Fruit fly (Drosophila melanogaster) whole organism, embryonic: ENCODE results near the gene Coq7.

Source experiments
- Ada2b ChIP-seq: fragments of 200-800 bp; sonication (Bioruptor generic); IDR thresholded peaks from 2 replicates; pipeline ENCODE4 v1.3.6; 2022; ENCODE audit warnings: missing biosample characterization, missing genetic modification characterization
- Awh ChIP-seq: fragments of 200-800 bp; sonication (Bioruptor generic); IDR thresholded peaks from 2 replicates; pipeline ENCODE4, ENCODE4 v1.3.6; 2022; ENCODE audit warnings: missing biosample characterization, missing genetic modification characterization
- B-H1 ChIP-seq: fragments of 200-800 bp; sonication (Bioruptor generic); IDR thresholded peaks from 3 replicates; pipeline ENCODE4 v1.3.6; 2022; ENCODE audit warnings: missing biosample characterization, missing genetic modification characterization
- Bgb ChIP-seq: fragments of 200-800 bp; sonication (Bioruptor generic); IDR thresholded peaks from 2 replicates; pipeline ENCODE4 v1.3.6; 2022; ENCODE audit warnings: missing biosample characterization, missing genetic modification characterization; ENCODE audit not compliant: partially characterized antibody
- CG10979 ChIP-seq: fragments of 200-800 bp; sonication (Bioruptor generic); optimal IDR thresholded peaks from 2 replicates; lab custom pipeline; 2018; ENCODE audit warnings: missing biosample characterization, mild to moderate bottlenecking, missing genetic modification characterization, moderate library complexity
- CG11085 ChIP-seq: fragments of 200-800 bp; sonication (Bioruptor generic); IDR thresholded peaks from 2 replicates; pipeline ENCODE4 v1.3.6; 2022; ENCODE audit warnings: missing biosample characterization, missing genetic modification characterization
- CG12236 ChIP-seq: fragments of 200-800 bp; sonication (Bioruptor generic); optimal IDR thresholded peaks from 2 replicates; lab custom pipeline; 2016; ENCODE audit warnings: missing biosample characterization, missing genetic modification characterization
- CG1233 ChIP-seq: fragments of 200-800 bp; sonication (Bioruptor generic); optimal IDR thresholded peaks from 4 replicates; lab custom pipeline; 2018; ENCODE audit warnings: missing biosample characterization, mild to moderate bottlenecking, missing genetic modification characterization
- CG14860 ChIP-seq: fragments of 200-800 bp; sonication (Bioruptor generic); IDR thresholded peaks from 3 replicates; pipeline ENCODE4 v1.3.6; 2022; ENCODE audit warnings: missing biosample characterization, missing genetic modification characterization; ENCODE audit not compliant: partially characterized antibody
- CG15601 ChIP-seq: fragments of 200-800 bp; sonication (Bioruptor generic); optimal IDR thresholded peaks from 3 replicates; lab custom pipeline; 2019; ENCODE audit warnings: missing biosample characterization, mild to moderate bottlenecking, missing genetic modification characterization, moderate library complexity
- CG17186 ChIP-seq: fragments of 200-800 bp; sonication (Bioruptor generic); optimal IDR thresholded peaks from 3 replicates; lab custom pipeline; 2017; ENCODE audit warnings: missing biosample characterization, missing genetic modification reagents, missing genetic modification characterization
- CG17328 ChIP-seq: fragments of 200-800 bp; sonication (Bioruptor generic); IDR thresholded peaks from 2 replicates; pipeline ENCODE4 v1.3.6; 2022; ENCODE audit warnings: missing biosample characterization, missing genetic modification characterization
- CG17829 ChIP-seq: fragments of 200-800 bp; optimal IDR thresholded peaks from 2 replicates; lab custom pipeline; 2019; ENCODE audit warnings: missing biosample characterization, mild to moderate bottlenecking, missing genetic modification characterization, moderate library complexity
- CG2889 ChIP-seq: fragments of 200-800 bp; sonication (Bioruptor generic); IDR thresholded peaks from 3 replicates; pipeline ENCODE4 v1.3.6; 2022; ENCODE audit warnings: missing biosample characterization, missing genetic modification characterization
- CG3407 ChIP-seq: fragments of 200-800 bp; sonication (Bioruptor generic); optimal IDR thresholded peaks from 2 replicates; lab custom pipeline; 2018; ENCODE audit warnings: missing biosample characterization, mild to moderate bottlenecking, missing genetic modification characterization
- CG34422 ChIP-seq: fragments of 200-800 bp; sonication (Bioruptor generic); IDR thresholded peaks from 3 replicates; pipeline ENCODE4 v1.3.6; 2022; ENCODE audit warnings: missing biosample characterization, missing genetic modification characterization
- CG3838 ChIP-seq: fragments of 200-800 bp; sonication (Bioruptor generic); optimal IDR thresholded peaks from 3 replicates; lab custom pipeline; 2016; ENCODE audit warnings: missing biosample characterization, missing genetic modification characterization
- CG4282 ChIP-seq: fragments of 200-800 bp; sonication (Bioruptor generic); optimal IDR thresholded peaks from 2 replicates; lab custom pipeline; 2016; ENCODE audit warnings: missing biosample characterization, missing genetic modification characterization
- CG4707 ChIP-seq: fragments of 200-800 bp; sonication (Bioruptor generic); optimal IDR thresholded peaks from 2 replicates; lab custom pipeline; 2018; ENCODE audit warnings: missing biosample characterization, mild to moderate bottlenecking, missing genetic modification characterization, moderate library complexity
- CG6272 ChIP-seq: fragments of 200-800 bp; sonication (Bioruptor generic); IDR thresholded peaks from 2 replicates; pipeline ENCODE4 v1.3.6; 2022; ENCODE audit warnings: missing biosample characterization, missing genetic modification characterization
- CG7839 ChIP-seq: fragments of 200-800 bp; sonication (Bioruptor generic); optimal IDR thresholded peaks from 3 replicates; lab custom pipeline; 2018; ENCODE audit warnings: missing biosample characterization, mild to moderate bottlenecking, missing genetic modification characterization, moderate library complexity
- CG8765 ChIP-seq: fragments of 200-800 bp; sonication (Bioruptor generic); IDR thresholded peaks from 2 replicates; pipeline ENCODE4 v1.3.6; 2022; ENCODE audit warnings: missing biosample characterization, missing genetic modification characterization
- CTCF ChIP-seq: fragments of 200-800 bp; sonication (Bioruptor generic); optimal IDR thresholded peaks from 2 replicates; lab custom pipeline; 2017; ENCODE audit warnings: missing biosample characterization, mild to moderate bottlenecking, missing genetic modification characterization, moderate library complexity
- Dbx ChIP-seq: fragments of 200-800 bp; sonication (Bioruptor generic); IDR thresholded peaks from 3 replicates; pipeline ENCODE4 v1.3.6; 2022; ENCODE audit warnings: missing biosample characterization, missing genetic modification characterization
- Deaf1 ChIP-seq: fragments of 200-800 bp; optimal IDR thresholded peaks from 3 replicates; lab custom pipeline; 2019; ENCODE audit warnings: missing biosample characterization, mild to moderate bottlenecking, missing genetic modification characterization, moderate library complexity
- Dfd ChIP-seq, 2 experiments: fragments of >200 bp; optimal IDR thresholded peaks; 2 replicates each; lab custom pipeline; 2017; ENCODE audit warnings: missing biosample characterization in 2 of 2, missing genetic modification characterization in 2 of 2
- Drgx ChIP-seq: fragments of 200-800 bp; sonication (Bioruptor generic); IDR thresholded peaks from 2 replicates; pipeline ENCODE4 v1.3.6; 2022; ENCODE audit warnings: missing biosample characterization, missing genetic modification characterization
- Fer3 ChIP-seq: fragments of 200-800 bp; sonication (Bioruptor generic); optimal IDR thresholded peaks from 2 replicates; lab custom pipeline; 2018; ENCODE audit warnings: missing biosample characterization, mild to moderate bottlenecking, missing genetic modification characterization, moderate library complexity
- Hey ChIP-seq: fragments of 200-800 bp; sonication (Bioruptor generic); optimal IDR thresholded peaks from 3 replicates; lab custom pipeline; 2018; ENCODE audit warnings: missing biosample characterization, mild to moderate bottlenecking, missing genetic modification characterization
- HmgZ ChIP-seq: fragments of 200-800 bp; sonication (Bioruptor generic); optimal IDR thresholded peaks from 2 replicates; lab custom pipeline; 2018; ENCODE audit warnings: missing biosample characterization, mild to moderate bottlenecking, missing genetic modification characterization
- Kr ChIP-seq: fragments of 200-800 bp; sonication (Bioruptor generic); optimal IDR thresholded peaks from 2 replicates; lab custom pipeline; 2017; ENCODE audit warnings: missing biosample characterization, mild to moderate bottlenecking, missing genetic modification characterization
- TFAM ChIP-seq: fragments of 200-800 bp; sonication (Bioruptor generic); optimal IDR thresholded peaks from 2 replicates; lab custom pipeline; 2017; ENCODE audit warnings: missing biosample characterization, missing genetic modification characterization, inconsistent platforms
- Xbp1 ChIP-seq: fragments of 200-800 bp; sonication (Bioruptor generic); optimal IDR thresholded peaks from 3 replicates; lab custom pipeline; 2016; ENCODE audit warnings: missing biosample characterization, mild to moderate bottlenecking, missing genetic modification characterization
- bab2 ChIP-seq: fragments of 200-800 bp; sonication (Bioruptor generic); optimal IDR thresholded peaks from 2 replicates; lab custom pipeline; 2016; ENCODE audit warnings: missing biosample characterization, missing genetic modification characterization
- bbx ChIP-seq: fragments of 200-800 bp; sonication (Bioruptor generic); IDR thresholded peaks from 2 replicates; pipeline ENCODE4 v1.3.6; 2022; ENCODE audit warnings: missing biosample characterization, missing genetic modification characterization; ENCODE audit not compliant: partially characterized antibody
- ems ChIP-seq: fragments of 200-800 bp; sonication (Bioruptor generic); optimal IDR thresholded peaks from 3 replicates; lab custom pipeline; 2016; ENCODE audit warnings: missing biosample characterization, missing genetic modification characterization
- gcm ChIP-seq: fragments of 200-800 bp; sonication (Bioruptor generic); optimal IDR thresholded peaks from 2 replicates; lab custom pipeline; 2019; ENCODE audit warnings: missing biosample characterization, mild to moderate bottlenecking, missing genetic modification characterization, moderate library complexity
- gsb-n ChIP-seq: fragments of 200-800 bp; sonication (Bioruptor generic); optimal IDR thresholded peaks from 3 replicates; lab custom pipeline; 2018; ENCODE audit warnings: missing biosample characterization, mild to moderate bottlenecking, missing genetic modification characterization
- h ChIP-seq: fragments of >200 bp; optimal IDR thresholded peaks from 2 replicates; lab custom pipeline; 2017
- ham ChIP-seq: fragments of 200-800 bp; sonication (Bioruptor generic); IDR thresholded peaks from 2 replicates; pipeline ENCODE4 v1.3.6; 2022; ENCODE audit warnings: missing biosample characterization, missing genetic modification characterization
- ind ChIP-seq: fragments of 200-800 bp; sonication (Bioruptor generic); optimal IDR thresholded peaks from 3 replicates; lab custom pipeline; 2016; ENCODE audit warnings: missing biosample characterization, missing genetic modification characterization
- inv ChIP-seq: fragments of 200-800 bp; sonication (Bioruptor generic); IDR thresholded peaks from 2 replicates; pipeline ENCODE4 v1.3.6; 2022; ENCODE audit warnings: missing biosample characterization, missing genetic modification characterization; ENCODE audit not compliant: partially characterized antibody
- jing ChIP-seq: fragments of 200-800 bp; sonication (Bioruptor generic); optimal IDR thresholded peaks from 2 replicates; lab custom pipeline; 2018; ENCODE audit warnings: missing biosample characterization, mild to moderate bottlenecking, missing genetic modification characterization
- kni ChIP-seq: fragments of 200-800 bp; sonication (Bioruptor generic); optimal IDR thresholded peaks from 3 replicates; lab custom pipeline; 2017; ENCODE audit warnings: mild to moderate bottlenecking, missing biosample characterization, missing genetic modification reagents, missing genetic modification characterization
- onecut ChIP-seq: fragments of 200-800 bp; sonication (Bioruptor generic); IDR thresholded peaks from 2 replicates; pipeline ENCODE4 v1.3.6; 2022; ENCODE audit warnings: missing biosample characterization, missing genetic modification characterization
- p53 ChIP-seq: fragments of 200-800 bp; sonication (Bioruptor generic); optimal IDR thresholded peaks from 2 replicates; lab custom pipeline; 2016; ENCODE audit warnings: missing biosample characterization, missing genetic modification characterization
- psq ChIP-seq: fragments of 200-800 bp; sonication (Bioruptor generic); optimal IDR thresholded peaks from 2 replicates; lab custom pipeline; 2017; ENCODE audit warnings: missing biosample characterization, missing genetic modification characterization
- repo ChIP-seq: fragments of 200-800 bp; sonication (Bioruptor generic); optimal IDR thresholded peaks from 2 replicates; lab custom pipeline; 2016; ENCODE audit warnings: missing biosample characterization, missing genetic modification characterization
- run ChIP-seq: fragments of 200-800 bp; sonication (Bioruptor generic); optimal IDR thresholded peaks from 3 replicates; lab custom pipeline; 2018; ENCODE audit warnings: missing biosample characterization, mild to moderate bottlenecking, missing genetic modification characterization
- sqz ChIP-seq: fragments of 200-800 bp; sonication (Bioruptor generic); optimal IDR thresholded peaks from 3 replicates; lab custom pipeline; 2018; ENCODE audit warnings: missing biosample characterization, mild to moderate bottlenecking, missing genetic modification characterization
- unpg ChIP-seq: fragments of 200-800 bp; sonication (Bioruptor generic); optimal IDR thresholded peaks from 3 replicates; lab custom pipeline; 2018; ENCODE audit warnings: missing biosample characterization, mild to moderate bottlenecking, missing genetic modification characterization, moderate library complexity
- z ChIP-seq: fragments of 200-800 bp; sonication (Bioruptor generic); IDR thresholded peaks from 3 replicates; pipeline ENCODE4 v1.3.6; 2022; ENCODE audit warnings: missing biosample characterization, missing genetic modification characterization

The Coq7 gene

DNA sequence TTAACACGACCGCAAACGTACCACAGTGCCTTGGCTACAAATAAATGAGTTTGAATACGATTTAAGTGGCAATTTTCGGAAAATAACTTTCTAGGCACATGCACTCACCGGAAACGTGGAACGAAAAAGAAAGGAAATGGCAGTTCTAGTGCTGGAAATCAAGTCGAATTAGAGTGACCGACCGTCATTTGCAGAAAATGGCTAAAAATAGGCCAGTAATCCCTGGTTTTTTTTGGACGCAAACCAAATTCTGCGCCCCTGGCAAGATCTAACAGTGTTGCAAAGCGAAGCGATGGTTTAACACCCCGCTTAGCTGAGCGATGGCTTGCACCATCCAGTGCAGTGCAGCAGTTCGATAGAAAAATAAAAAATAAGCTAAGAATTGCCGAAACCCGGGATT lies 26.9 kb upstream of the Coq7 start, which contains the start of gene RpL17 (continued):
- TF ChIP-seq CG34422 (GFP tag; lab: Robert Waterston, UW) (peak; percentile 78), gcm (peak; percentile 82), Awh (GFP tag; lab: Robert Waterston, UW) (peak; percentile 87), run (tag; lab: Kevin White, UChicago) (peak; percentile 74), CG7839 (tag; lab: Kevin White, UChicago) (peak; percentile 77), CG1233 (GFP tag; lab: Kevin White, UChicago) (peak; percentile 77), psq (peak; percentile 51), CG2889 (GFP tag; lab: Robert Waterston, UW) (peak; percentile 50; the same call in 1 of the 3 replicates), CG10979 (tag; lab: Kevin White, UChicago) (peak; percentile 61), p53 (GFP tag; lab: Kevin White, UChicago) (peak; percentile 74), CTCF (peak; percentile 61), Drgx (GFP tag; lab: Robert Waterston, UW) (peak; percentile 64), Ada2b (GFP tag; lab: Robert Waterston, UW) (peak; percentile 52), gsb-n (peak; percentile 76), Deaf1 (tag; lab: Kevin White, UChicago) (no peak), CG17186 (peak; percentile 46), Kr (GFP tag; lab: Kevin White, UChicago) (peak; percentile 67), CG4282 (GFP tag; lab: Kevin White, UChicago) (peak; percentile 86), CG12236 (peak; percentile 78), CG17829 (tag; lab: Kevin White, UChicago) (peak; percentile 10), h (lab: Kevin White, UChicago) (no peak), CG3838 (GFP tag; lab: Kevin White, UChicago) (peak; percentile 62), TFAM (GFP tag; lab: Kevin White, UChicago) (peak; percentile 42), repo (GFP tag; lab: Kevin White, UChicago) (peak; percentile 84), ems (GFP tag; lab: Kevin White, UChicago) (peak; percentile 49), CG8765 (no peak), Xbp1 (GFP tag; lab: Kevin White, UChicago) (peak; percentile 81), CG11085 (peak; percentile 80), sqz (GFP tag; lab: Kevin White, UChicago) (peak; percentile 77), CG4707 (GFP tag; lab: Kevin White, UChicago) (peak; percentile 84), Dbx (GFP tag; lab: Robert Waterston, UW) (peak; percentile 92), CG17328 (GFP tag; lab: Robert Waterston, UW) (peak; percentile 89), ind (GFP tag; lab: Kevin White, UChicago) (peak; percentile 63), B-H1 (GFP tag; lab: Robert Waterston, UW) (peak; percentile 69), unpg (GFP tag; lab: Kevin White, UChicago) (peak; percentile 83), jing (peak; percentile 49), CG3407 (GFP tag; lab: Kevin White, UChicago) (peak; percentile 88), CG14860 (GFP tag; lab: Robert Waterston, UW) (no peak), CG6272 (GFP tag; lab: Robert Waterston, UW) (peak; percentile 71; the same call in 1 of the 2 replicates), Hey (tag; lab: Kevin White, UChicago) (peak; percentile 86), onecut (peak; percentile 87), Dfd (GFP tag; optimal IDR thresholded peaks at IDR 0.05; lab: Kevin White, UChicago) (no peak), CG15601 (tag; lab: Kevin White, UChicago) (peak; percentile 79), Fer3 (tag; lab: Kevin White, UChicago) (peak; percentile 77), z (peak; percentile 70; the same call in 2 of the 3 replicates), inv (GFP tag; lab: Robert Waterston, UW) (no peak; the same call in 1 of the 2 replicates), bab2 (GFP tag; lab: Kevin White, UChicago) (peak; percentile 70), bbx (GFP tag; lab: Robert Waterston, UW) (0 out of 2 replicates have a peak, but pooled peaks have one; percentile 42), HmgZ (tag; lab: Kevin White, UChicago) (peak; percentile 86), ham (no peak), kni (GFP tag; lab: Kevin White, UChicago) (peak; percentile 65), Bgb (GFP tag; lab: Robert Waterston, UW) (peak; percentile 40; the same call in 1 of the 2 replicates)
